Fruit fly (Drosophila melanogaster) whole organism, prepupa: ENCODE measurements around the gene Rad60.

Source experiments
- CG11902 ChIP-seq: fragments of 200-800 bp; sonication (Bioruptor generic); optimal IDR thresholded peaks from 3 replicates; lab custom pipeline; 2016; ENCODE audit warnings: missing biosample characterization, missing genetic modification characterization
- CG6163 ChIP-seq: fragments of 200-800 bp; sonication (Bioruptor generic); IDR thresholded peaks from 3 replicates; pipeline ENCODE4 v1.3.6; 2022; ENCODE audit warnings: missing biosample characterization, missing genetic modification characterization
- Smox ChIP-seq: fragments of 200-800 bp; sonication (Bioruptor generic); optimal IDR thresholded peaks from 3 replicates; lab custom pipeline; 2016; ENCODE audit warnings: missing biosample characterization, missing genetic modification characterization
- Sox102F ChIP-seq: fragments of 200-800 bp; sonication (Bioruptor generic); optimal IDR thresholded peaks from 2 replicates; lab custom pipeline; 2016; ENCODE audit warnings: missing biosample characterization, mild to moderate bottlenecking, missing genetic modification characterization
- achi ChIP-seq: fragments of 200-800 bp; sonication (Bioruptor generic); optimal IDR thresholded peaks from 3 replicates; lab custom pipeline; 2016; ENCODE audit warnings: missing biosample characterization, missing genetic modification characterization

DNA sequence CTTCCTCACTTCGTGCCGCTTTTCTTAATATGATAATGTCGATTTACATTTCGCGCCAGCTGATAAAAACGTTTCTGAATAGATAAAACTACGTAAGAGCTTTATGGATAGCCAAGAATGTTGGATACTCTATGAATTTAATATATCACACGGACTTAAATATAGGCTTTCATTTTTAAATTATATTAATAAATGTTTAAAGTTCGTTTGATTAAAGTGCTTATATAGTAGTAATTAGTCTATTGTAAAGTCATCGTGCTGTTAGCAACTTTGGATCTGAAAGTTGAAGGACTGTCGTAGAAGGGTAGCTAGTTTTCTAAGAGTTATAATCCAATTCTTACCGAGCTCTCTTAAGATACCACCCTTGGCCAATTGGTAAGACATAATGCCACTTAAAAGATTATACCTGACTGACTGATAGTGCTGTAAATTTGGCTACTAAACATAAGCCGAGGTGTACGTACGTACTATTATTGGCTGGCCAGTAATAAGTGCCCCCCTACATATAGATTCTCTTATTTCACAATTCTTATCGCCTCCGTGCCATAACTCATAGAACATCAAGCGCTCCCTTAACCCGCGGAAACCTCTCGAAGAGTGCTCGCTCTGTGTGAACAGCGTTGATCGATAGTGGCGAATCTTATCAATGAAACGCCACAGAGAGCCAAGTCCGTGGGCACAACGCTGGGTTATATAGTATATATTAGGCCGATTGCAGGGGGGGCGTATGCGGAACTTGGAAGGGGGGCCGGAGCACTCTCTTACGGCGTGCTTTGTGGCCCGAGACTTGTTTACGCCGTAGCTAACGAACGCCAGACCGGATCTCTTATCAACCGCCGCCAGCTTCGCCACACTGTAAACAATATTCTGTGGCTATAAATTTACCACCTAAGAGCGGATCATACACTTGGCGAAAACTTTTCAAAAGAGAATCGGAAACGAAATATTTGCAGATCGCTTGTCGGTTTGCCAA lies 40.7 kb downstream of the Rad60 start:
- TF ChIP-seq achi (no peak), CG6163 (no peak), Smox (GFP tag; lab: Kevin White, UChicago) (no peak), CG11902 (no peak), Sox102F (GFP tag; lab: Kevin White, UChicago) (peak; percentile 4)
